Worm (Caenorhabditis elegans) whole organism, young adult: ENCODE measurements around the gene C28H8.3.

Source experiments
- B0336.3 ChIP-seq: fragments of 200-800 bp; sonication (Bioruptor generic); IDR thresholded peaks from 2 replicates; pipeline ENCODE4 v1.3.6; 2022; ENCODE audit warnings: missing genetic modification characterization, missing compliant biosample characterization
- C17E4.6 ChIP-seq: fragments of 200-800 bp; sonication (Bioruptor generic); IDR thresholded peaks from 2 replicates; pipeline ENCODE4 v1.3.6; 2022; ENCODE audit warnings: missing genetic modification reagents, missing genetic modification characterization, missing compliant biosample characterization
- F10E7.11 ChIP-seq: sonication (generic microtip); optimal IDR thresholded peaks from 2 replicates; lab custom pipeline; 2017; ENCODE audit warnings: mild to moderate bottlenecking, missing genetic modification characterization, moderate library complexity, missing compliant biosample characterization
- F23B12.7 ChIP-seq: sonication (generic microtip); optimal IDR thresholded peaks from 2 replicates; lab custom pipeline; 2017; ENCODE audit warnings: missing genetic modification characterization, mild to moderate bottlenecking, missing compliant biosample characterization, antibody characterized with exemption, moderate library complexity; ENCODE audit not compliant: insufficient read depth
- F57A8.1 ChIP-seq: fragments of 200-800 bp; sonication (Bioruptor generic); optimal IDR thresholded peaks from 2 replicates; lab custom pipeline; 2018; ENCODE audit warnings: mild to moderate bottlenecking, missing genetic modification characterization, moderate library complexity, missing compliant biosample characterization
- T26A5.8 ChIP-seq: sonication (generic microtip); optimal IDR thresholded peaks from 2 replicates; lab custom pipeline; 2016; ENCODE audit warnings: missing genetic modification characterization, missing compliant biosample characterization
- Y79H2A.3 ChIP-seq: fragments of 200-800 bp; sonication (Bioruptor generic); conservative IDR thresholded peaks from 2 replicates; pipeline ENCODE4 v1.3.6; 2022; ENCODE audit warnings: missing genetic modification reagents, missing genetic modification characterization, missing compliant biosample characterization
- Y95B8A.8 ChIP-seq: fragments of 200-800 bp; sonication (Bioruptor generic); IDR thresholded peaks from 2 replicates; pipeline ENCODE4 v1.3.6; 2022; ENCODE audit warnings: missing genetic modification reagents, missing genetic modification characterization, missing compliant biosample characterization
- ama-1 ChIP-seq, 3 experiments: fragments of 150-350 bp in 1 of 3; sonication (generic microtip) in 2 of 3; optimal IDR thresholded peaks; 2 replicates each; lab custom pipeline; 2014 to 2018; ENCODE audit warnings: missing biosample characterization in 2 of 3, missing genetic modification characterization in 2 of 3, missing genetic modification reagents in 2 of 3
- aptf-3 ChIP-seq: fragments of 200-800 bp; sonication (Bioruptor generic); IDR thresholded peaks from 2 replicates; pipeline ENCODE4 v1.3.6; 2022; ENCODE audit warnings: missing genetic modification characterization, missing compliant biosample characterization
- atf-7 ChIP-seq: sonication (generic microtip); optimal IDR thresholded peaks from 2 replicates; lab custom pipeline; 2017; ENCODE audit warnings: mild to moderate bottlenecking, missing genetic modification characterization, missing compliant biosample characterization
- attf-5 ChIP-seq: fragments of 200-800 bp; sonication (Bioruptor generic); optimal IDR thresholded peaks from 2 replicates; lab custom pipeline; 2018; ENCODE audit warnings: mild to moderate bottlenecking, missing genetic modification characterization, missing compliant biosample characterization
- bed-1 ChIP-seq: fragments of 200-800 bp; sonication (Bioruptor generic); IDR thresholded peaks from 2 replicates; pipeline ENCODE4 v1.3.6; 2022; ENCODE audit warnings: missing genetic modification reagents, missing genetic modification characterization, missing compliant biosample characterization
- bed-2 ChIP-seq: fragments of 200-800 bp; sonication (Bioruptor generic); IDR thresholded peaks from 2 replicates; pipeline ENCODE4 v1.3.6; 2022; ENCODE audit warnings: missing genetic modification reagents, missing genetic modification characterization, missing compliant biosample characterization
- cebp-1 ChIP-seq, 2 experiments: fragments of 200-800 bp in 1 of 2; sonication (Bioruptor generic) in 1 of 2; sonication (generic microtip) in 1 of 2; IDR thresholded peaks in 1 of 2; optimal IDR thresholded peaks in 1 of 2; 2 replicates each; pipeline versions ENCODE4 v1.3.6 to Lab custom; 2017 to 2022; ENCODE audit warnings: missing compliant biosample characterization in 2 of 2, missing genetic modification characterization in 2 of 2, mild to moderate bottlenecking in 1 of 2, missing genetic modification reagents in 1 of 2, moderate library complexity in 1 of 2
- ceh-100 ChIP-seq: fragments of 200-800 bp; sonication (Bioruptor generic); IDR thresholded peaks from 2 replicates; pipeline ENCODE4 v1.3.6; 2022; ENCODE audit warnings: missing genetic modification reagents, missing genetic modification characterization, missing compliant biosample characterization
- dpl-1 ChIP-seq: fragments of 150-350 bp; optimal IDR thresholded peaks from 2 replicates; lab custom pipeline; 2014; ENCODE audit warnings: missing biosample characterization, missing genetic modification reagents, missing genetic modification characterization
- egl-18 ChIP-seq: fragments of 200-800 bp; sonication (Bioruptor generic); IDR thresholded peaks from 2 replicates; pipeline ENCODE4 v1.3.6; 2022; ENCODE audit warnings: missing genetic modification reagents, missing genetic modification characterization, missing compliant biosample characterization
- egrh-3 ChIP-seq: fragments of 200-800 bp; sonication (Bioruptor generic); IDR thresholded peaks from 2 replicates; pipeline ENCODE4 v1.3.6; 2022; ENCODE audit warnings: missing genetic modification reagents, missing genetic modification characterization, missing compliant biosample characterization
- him-1 ChIP-seq: sonication (generic microtip); optimal IDR thresholded peaks from 2 replicates; lab custom pipeline; 2016; ENCODE audit warnings: missing genotype, missing genetic modification reagents, missing genetic modification characterization, missing compliant biosample characterization
- hlh-12 ChIP-seq: sonication (generic microtip); optimal IDR thresholded peaks from 2 replicates; lab custom pipeline; 2016; ENCODE audit warnings: missing genetic modification characterization, missing compliant biosample characterization
- hsf-1 ChIP-seq: fragments of 200-800 bp; sonication (Bioruptor generic); IDR thresholded peaks from 2 replicates; pipeline ENCODE4 v1.3.6; 2022; ENCODE audit warnings: missing genetic modification reagents, missing genetic modification characterization, missing compliant biosample characterization
- let-526 ChIP-seq: fragments of 200-800 bp; sonication (Bioruptor generic); IDR thresholded peaks from 2 replicates; pipeline ENCODE4 v1.3.6; 2022; ENCODE audit warnings: missing genetic modification reagents, missing genetic modification characterization, missing compliant biosample characterization
- let-607 ChIP-seq, 2 experiments: fragments of 200-800 bp in 1 of 2; sonication (Bioruptor generic) in 1 of 2; sonication (generic microtip) in 1 of 2; optimal IDR thresholded peaks; 2 replicates each; lab custom pipeline; 2016 to 2018; ENCODE audit warnings: mild to moderate bottlenecking in 2 of 2, missing compliant biosample characterization in 2 of 2, missing genetic modification characterization in 2 of 2, moderate library complexity in 2 of 2, missing genotype in 1 of 2
- lin-26 ChIP-seq: fragments of 200-800 bp; sonication (Bioruptor generic); IDR thresholded peaks from 2 replicates; pipeline ENCODE4 v1.3.6; 2022; ENCODE audit warnings: missing genetic modification reagents, missing genetic modification characterization, missing compliant biosample characterization
- lin-35 ChIP-seq, 3 experiments: fragments of 150-350 bp in 2 of 3; sonication (generic microtip) in 1 of 3; optimal IDR thresholded peaks; 2 replicates each; lab custom pipeline; 2014 to 2018; ENCODE audit warnings: missing biosample characterization in 3 of 3, missing genetic modification characterization in 3 of 3, missing genetic modification reagents in 3 of 3
- lin-40 ChIP-seq: sonication (generic microtip); optimal IDR thresholded peaks from 2 replicates; lab custom pipeline; 2016; ENCODE audit warnings: missing genetic modification characterization, mild to moderate bottlenecking, missing compliant biosample characterization, missing genotype, missing genetic modification reagents
- lir-1 ChIP-seq: fragments of 200-800 bp; sonication (Bioruptor generic); conservative IDR thresholded peaks from 2 replicates; pipeline ENCODE4 v1.3.6; 2022; ENCODE audit warnings: missing genetic modification reagents, missing genetic modification characterization, missing compliant biosample characterization
- lsl-1 ChIP-seq: fragments of 200-800 bp; sonication (Bioruptor generic); optimal IDR thresholded peaks from 2 replicates; lab custom pipeline; 2018; ENCODE audit warnings: mild to moderate bottlenecking, missing genetic modification characterization, moderate library complexity, missing compliant biosample characterization
- madf-10 ChIP-seq: sonication (generic microtip); optimal IDR thresholded peaks from 2 replicates; lab custom pipeline; 2016; ENCODE audit warnings: mild to moderate bottlenecking, missing genetic modification characterization, missing compliant biosample characterization
- madf-3 ChIP-seq: fragments of 200-800 bp; sonication (Bioruptor generic); IDR thresholded peaks from 2 replicates; pipeline ENCODE4 v1.3.6; 2022; ENCODE audit warnings: missing genetic modification reagents, missing genetic modification characterization, missing compliant biosample characterization
- madf-6 ChIP-seq: fragments of 200-800 bp; sonication (Bioruptor generic); IDR thresholded peaks from 2 replicates; pipeline ENCODE4 v1.3.6; 2022; ENCODE audit warnings: missing genetic modification reagents, missing genetic modification characterization, missing compliant biosample characterization
- madf-8 ChIP-seq: fragments of 200-800 bp; sonication (Bioruptor generic); conservative IDR thresholded peaks from 2 replicates; pipeline ENCODE4 v1.3.6; 2022; ENCODE audit warnings: missing genetic modification reagents, missing genetic modification characterization, missing compliant biosample characterization
- mcd-1 ChIP-seq: fragments of 200-800 bp; sonication (Bioruptor generic); IDR thresholded peaks from 2 replicates; pipeline ENCODE4 v1.3.6; 2022; ENCODE audit warnings: missing genetic modification reagents, missing genetic modification characterization, missing compliant biosample characterization
- mel-28 ChIP-seq: sonication (generic microtip); optimal IDR thresholded peaks from 2 replicates; lab custom pipeline; 2016; ENCODE audit warnings: borderline replicate concordance, mild to moderate bottlenecking, missing genetic modification characterization, missing compliant biosample characterization
- mxl-1 ChIP-seq: sonication (generic microtip); optimal IDR thresholded peaks from 2 replicates; lab custom pipeline; 2016; ENCODE audit warnings: missing genetic modification characterization, missing compliant biosample characterization
- nfya-1 ChIP-seq: sonication (generic microtip); optimal IDR thresholded peaks from 2 replicates; lab custom pipeline; 2017; ENCODE audit warnings: antibody characterized with exemption, missing compliant biosample characterization, missing genetic modification characterization, borderline replicate concordance; ENCODE audit not compliant: insufficient read depth
- snpc-3.4 ChIP-seq: sonication (generic microtip); optimal IDR thresholded peaks from 2 replicates; lab custom pipeline; 2017; ENCODE audit warnings: missing genetic modification characterization, mild to moderate bottlenecking, missing compliant biosample characterization, antibody characterized with exemption, moderate library complexity, missing genotype, missing genetic modification reagents
- tbp1 ChIP-seq: fragments of 200-800 bp; sonication (Bioruptor generic); optimal IDR thresholded peaks from 2 replicates; lab custom pipeline; 2018; ENCODE audit warnings: mild to moderate bottlenecking, missing genetic modification characterization, missing compliant biosample characterization
- tlf-1 ChIP-seq: fragments of 200-800 bp; sonication (Bioruptor generic); optimal IDR thresholded peaks from 2 replicates; lab custom pipeline; 2018; ENCODE audit warnings: mild to moderate bottlenecking, missing genetic modification characterization, missing compliant biosample characterization
- unc-62 ChIP-seq: fragments of 150-350 bp; optimal IDR thresholded peaks from 2 replicates; lab custom pipeline; 2014; ENCODE audit warnings: missing biosample characterization, missing genetic modification reagents, missing genetic modification characterization
- xnd-1 ChIP-seq: sonication (generic microtip); optimal IDR thresholded peaks from 2 replicates; lab custom pipeline; 2016; ENCODE audit warnings: missing genotype, missing genetic modification reagents, missing genetic modification characterization, missing compliant biosample characterization
- zim-3 ChIP-seq: sonication (generic microtip); optimal IDR thresholded peaks from 2 replicates; lab custom pipeline; 2017; ENCODE audit warnings: mild to moderate bottlenecking, missing genetic modification characterization, moderate library complexity, missing compliant biosample characterization
- ztf-26 ChIP-seq: sonication (generic microtip); optimal IDR thresholded peaks from 2 replicates; lab custom pipeline; 2017; ENCODE audit warnings: missing genetic modification characterization, missing compliant biosample characterization
- ztf-3 ChIP-seq: fragments of 200-800 bp; sonication (Bioruptor generic); optimal IDR thresholded peaks from 2 replicates; lab custom pipeline; 2018; ENCODE audit warnings: mild to moderate bottlenecking, missing genetic modification characterization, missing compliant biosample characterization

Gene C28H8.3

ce11 chrIII:5938013-5938412 is 29.5 kb downstream of the C28H8.3 start (continued):
- TF ChIP-seq egl-18 = no peak
- no peak for TF ChIP-seq madf-8
- peak in 1 of 3 experiments; percentile 29 for TF ChIP-seq lin-35 (GFP tag; optimal IDR thresholded peaks at IDR 0.05; lab: Kevin White, UChicago)
- TF ChIP-seq dpl-1 (GFP tag; lab: Kevin White, UChicago) = no peak
- TF ChIP-seq F10E7.11 (tag; lab: Kevin White, UChicago) = no peak
- TF ChIP-seq bed-2 (GFP tag; lab: Robert Waterston, UW) = no peak
- TF ChIP-seq tbp1 (GFP tag; lab: Kevin White, UChicago) = no peak
- no peak for TF ChIP-seq madf-3 (GFP tag; lab: Robert Waterston, UW)
- peak; percentile 39 for TF ChIP-seq ztf-26
- no peak for TF ChIP-seq nfya-1 (tag; lab: Kevin White, UChicago)
- TF ChIP-seq lsl-1 (GFP tag; lab: Kevin White, UChicago) = no peak
- no peak for TF ChIP-seq ama-1 (optimal IDR thresholded peaks at IDR 0.05; lab: Kevin White, UChicago)
- no peak for TF ChIP-seq ama-1 (GFP tag; optimal IDR thresholded peaks at IDR 0.05; lab: Kevin White, UChicago)
- no peak for TF ChIP-seq him-1 (tag; lab: Kevin White, UChicago)
- TF ChIP-seq mel-28 (tag; lab: Kevin White, UChicago) = no peak
- TF ChIP-seq ztf-3 = no peak
- no peak for TF ChIP-seq T26A5.8 (tag; lab: Kevin White, UChicago)
- peak; percentile 27 for TF ChIP-seq attf-5 (GFP tag; lab: Kevin White, UChicago)
- TF ChIP-seq let-607 (tag; optimal IDR thresholded peaks at IDR 0.05; lab: Kevin White, UChicago) = peak in 1 of 2 experiments; percentile 24
- no peak for TF ChIP-seq C17E4.6 (GFP tag; lab: Robert Waterston, UW)
- no peak for TF ChIP-seq F23B12.7 (tag; lab: Kevin White, UChicago)
- no peak for TF ChIP-seq lin-26
- no peak for TF ChIP-seq hlh-12 (tag; lab: Kevin White, UChicago)
- no peak for TF ChIP-seq B0336.3 (GFP tag; lab: Robert Waterston, UW)
- TF ChIP-seq aptf-3 (GFP tag; lab: Robert Waterston, UW) = no peak
- no peak for TF ChIP-seq egrh-3
- no peak for TF ChIP-seq unc-62 (GFP tag; lab: Kevin White, UChicago)
- no peak for TF ChIP-seq snpc-3.4
- TF ChIP-seq hsf-1 = no peak
- TF ChIP-seq lir-1 (GFP tag; lab: Robert Waterston, UW) = no peak
- no peak for TF ChIP-seq bed-1 (GFP tag; lab: Robert Waterston, UW)
- no peak for TF ChIP-seq mxl-1 (tag; lab: Kevin White, UChicago)
- no peak for TF ChIP-seq F57A8.1 (GFP tag; lab: Kevin White, UChicago)
- TF ChIP-seq ceh-100 (GFP tag; lab: Robert Waterston, UW) = no peak
- no peak for TF ChIP-seq Y79H2A.3 (GFP tag; lab: Robert Waterston, UW)
- peak; percentile 61 for TF ChIP-seq lin-40 (tag; lab: Kevin White, UChicago)
- no peak for TF ChIP-seq atf-7 (tag; lab: Kevin White, UChicago)
- TF ChIP-seq mcd-1 (GFP tag; lab: Robert Waterston, UW) = no peak
- TF ChIP-seq zim-3 = no peak
- TF ChIP-seq Y95B8A.8 (GFP tag; lab: Robert Waterston, UW) = 0 out of 2 replicates have a peak, but pooled peaks have one; percentile 24
- no peak for TF ChIP-seq madf-6
- TF ChIP-seq cebp-1 (GFP tag; IDR thresholded peaks at IDR 0.05; lab: Robert Waterston, UW) = no peak
- peak; percentile 72 for TF ChIP-seq cebp-1 (tag; optimal IDR thresholded peaks at IDR 0.05; lab: Kevin White, UChicago)
- TF ChIP-seq let-526 (GFP tag; lab: Robert Waterston, UW) = no peak
- no peak for TF ChIP-seq tlf-1
- no peak for TF ChIP-seq xnd-1 (tag; lab: Kevin White, UChicago)
- TF ChIP-seq madf-10 (tag; lab: Kevin White, UChicago) = peak; percentile 2
